Worm (Caenorhabditis elegans): ENCODE data around the gene fig-1.

fig-1 gene

DNA sequence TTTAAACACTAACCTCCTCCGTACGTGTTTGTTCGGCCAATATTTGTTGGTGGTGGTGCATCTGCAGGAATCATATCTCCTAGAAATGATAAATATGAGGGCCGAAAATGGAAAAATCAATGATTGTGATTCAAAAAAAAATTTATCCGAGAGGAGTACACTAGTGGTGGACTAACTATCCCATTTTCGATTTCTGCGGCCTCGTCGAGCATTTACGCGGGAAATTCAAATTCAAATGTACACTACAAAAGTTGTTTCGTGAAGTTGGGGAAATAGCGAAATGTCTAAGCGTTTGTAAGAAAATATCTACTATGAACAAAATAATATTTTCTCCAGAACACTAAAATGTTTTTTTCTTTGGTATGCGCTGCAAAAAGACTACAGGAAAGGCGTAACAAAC, 48.3 kb upstream of the fig-1 start (continued):
- TF ChIP-seq lir-3 (tag; optimal IDR thresholded peaks at IDR 0.05) (no peak), F10B5.3 (tag; optimal IDR thresholded peaks at IDR 0.05) (no peak), madf-9 (GFP tag; conservative IDR thresholded peaks at IDR 0.05) (0 out of 2 replicates have a peak, but pooled peaks have one; percentile 17), spr-3 (GFP tag; optimal IDR thresholded peaks at IDR 0.05) (no peak), Y105C5A.15 (GFP tag; IDR thresholded peaks at IDR 0.05) (no peak), nhr-11 (tag; optimal IDR thresholded peaks at IDR 0.05) (no peak), hlh-11 (tag; optimal IDR thresholded peaks at IDR 0.05) (peak; percentile 2), ZK546.5 (tag; optimal IDR thresholded peaks at IDR 0.05) (no peak), daf-8 (GFP tag; IDR thresholded peaks at IDR 0.05) (no peak), daf-12 (tag; optimal IDR thresholded peaks at IDR 0.05) (no peak), ceh-32 (tag; optimal IDR thresholded peaks at IDR 0.05; ENCODE audit: poor library complexity) (no peak), dmd-8 (GFP tag; IDR thresholded peaks at IDR 0.05) (no peak), duxl-1 (tag; optimal IDR thresholded peaks at IDR 0.05; ENCODE audit: poor library complexity) (peak; percentile 68), saeg-2 (GFP tag; IDR thresholded peaks at IDR 0.05) (no peak)

DNA sequence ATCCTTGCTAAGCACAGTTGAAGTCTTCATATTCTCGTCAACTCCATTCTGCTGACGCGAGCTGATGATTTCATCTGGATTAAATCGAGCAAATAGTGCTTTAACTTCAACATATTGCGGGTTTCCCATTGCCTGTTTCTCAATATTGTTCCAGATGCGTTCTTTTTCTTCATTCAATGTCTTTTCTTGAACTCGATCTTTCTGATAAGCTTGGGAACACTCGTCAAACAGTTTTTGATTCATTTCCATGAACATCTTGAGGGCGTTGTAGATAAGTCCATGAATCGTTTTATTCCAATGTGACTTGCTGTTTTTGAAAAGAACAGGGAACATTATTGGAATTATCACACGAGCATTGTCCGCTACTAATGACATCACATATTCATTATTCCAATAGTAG, 46.7 kb upstream of the fig-1 start:
- TF ChIP-seq nhr-42 (GFP tag; IDR thresholded peaks at IDR 0.05), result no peak
- no peak for TF ChIP-seq lin-15B (tag; optimal IDR thresholded peaks at IDR 0.05)
- no peak for TF ChIP-seq lin-29 (GFP tag; IDR thresholded peaks at IDR 0.05)
- TF ChIP-seq mep-1 (tag; optimal IDR thresholded peaks at IDR 0.05), result no peak
- no peak for TF ChIP-seq tag-97 (GFP tag; IDR thresholded peaks at IDR 0.05)
- peak in 1 of 2 experiments; percentile 60 for TF ChIP-seq unc-62 (GFP tag; optimal IDR thresholded peaks at IDR 0.05 in 1 of 2)
- no peak for TF ChIP-seq unc-62 (tag; optimal IDR thresholded peaks at IDR 0.05)
- TF ChIP-seq nhr-6 (tag; optimal IDR thresholded peaks at IDR 0.05), result no peak
- TF ChIP-seq aha-1 (tag), result peak; percentile 92
- no peak for TF ChIP-seq dpl-1 (GFP tag; optimal IDR thresholded peaks at IDR 0.05)
- no peak for TF ChIP-seq tra-1 (GFP tag; IDR thresholded peaks at IDR 0.05)
- TF ChIP-seq php-3 (GFP tag; IDR thresholded peaks at IDR 0.05), result no peak
- TF ChIP-seq snpc-1.2 (GFP tag; IDR thresholded peaks at IDR 0.05), result no peak
- no peak for TF ChIP-seq arid-1 (GFP tag; conservative IDR thresholded peaks at IDR 0.05)
- no peak for TF ChIP-seq nhr-102 (tag; optimal IDR thresholded peaks at IDR 0.05)
- TF ChIP-seq vab-7 (GFP tag; IDR thresholded peaks at IDR 0.05), result no peak
- no peak for TF ChIP-seq lin-1 (GFP tag; IDR thresholded peaks at IDR 0.05)
- no peak for TF ChIP-seq nhr-237 (tag; optimal IDR thresholded peaks at IDR 0.05)
- no peak for TF ChIP-seq nhr-10 (tag; optimal IDR thresholded peaks at IDR 0.05)

DNA sequence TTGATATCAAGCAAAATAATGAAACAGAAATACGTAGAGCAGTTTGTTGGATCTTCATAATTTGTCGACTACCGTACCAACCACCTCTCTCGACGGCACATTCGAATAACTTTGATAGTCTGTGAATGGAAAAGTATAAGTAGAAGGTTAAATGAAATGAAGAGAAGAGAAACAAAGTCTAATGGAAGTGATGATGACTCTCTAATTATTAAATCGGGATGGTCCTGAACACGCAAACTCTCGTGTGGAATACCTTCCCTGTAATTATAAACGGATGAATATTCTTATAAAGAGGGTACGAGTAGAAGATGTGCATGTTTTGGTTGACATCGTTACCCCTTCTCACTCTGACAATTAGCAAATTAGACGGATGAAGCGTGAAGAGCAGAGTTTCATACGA, 41.8 kb upstream of the fig-1 start, which contains the start of the genes C13G3.12 and hot-6:
TSS of gene C13G3.12 (minus strand) at position 101 of the 400 bp plus-strand sequence.
TSS of gene hot-6 (minus strand) at position 121 of the 400 bp plus-strand sequence.
- peak; percentile 86 for TF ChIP-seq aha-1 (tag)
- no peak for TF ChIP-seq snpc-1.2 (GFP tag; IDR thresholded peaks at IDR 0.05)

DNA sequence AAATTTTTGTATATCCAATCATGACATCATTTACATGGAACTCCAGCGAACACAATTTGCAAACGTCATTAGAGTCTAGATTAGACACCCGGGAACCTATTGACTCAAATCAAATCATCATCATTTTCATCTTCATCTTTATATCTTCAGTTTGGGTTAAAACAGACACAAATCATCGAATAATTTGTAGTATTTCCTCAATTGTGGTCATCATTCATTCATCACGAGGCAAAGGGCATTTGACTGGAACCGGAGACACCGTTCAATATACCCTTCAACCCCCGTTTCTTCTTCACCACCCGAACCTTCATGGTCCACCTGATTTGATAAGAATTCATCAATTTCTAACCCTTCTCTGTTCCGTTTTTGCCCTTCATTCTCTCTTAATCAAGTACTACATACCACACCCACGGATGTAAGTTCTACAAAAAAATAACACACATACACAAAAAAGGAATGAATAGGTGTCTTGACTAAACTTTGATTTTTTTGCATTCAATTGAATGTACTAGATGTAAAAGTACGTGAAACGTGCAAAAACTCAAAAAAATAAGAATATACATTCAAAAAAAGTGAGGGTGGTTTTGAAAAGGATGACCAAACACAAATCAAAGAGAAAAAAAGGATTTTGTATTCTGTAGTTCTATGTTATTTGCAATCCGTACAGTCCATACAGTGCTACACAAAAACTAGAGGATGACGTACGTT, 36.0 kb upstream of the fig-1 start:
- peak; percentile 69 for TF ChIP-seq nhr-28 (tag; optimal IDR thresholded peaks at IDR 0.05)
- no peak for TF ChIP-seq snpc-4 (tag; optimal IDR thresholded peaks at IDR 0.05)

DNA sequence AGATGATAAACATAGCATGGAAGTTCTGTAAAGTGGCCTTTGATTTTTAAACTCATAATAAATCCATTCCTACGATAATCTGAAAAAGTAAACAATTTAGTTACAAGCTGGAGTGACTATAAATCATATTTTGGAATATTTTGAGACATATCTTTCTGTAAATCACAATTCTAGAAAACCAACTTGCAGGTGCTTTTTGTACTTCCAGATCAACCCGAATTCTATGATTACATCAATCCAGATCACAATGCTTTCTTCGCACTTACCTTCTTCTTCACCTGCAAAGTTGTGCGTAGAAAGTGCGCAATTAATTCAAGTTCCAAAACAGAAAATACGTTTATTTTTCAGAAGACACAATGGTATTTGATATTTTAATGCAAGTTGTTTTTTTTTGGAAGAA, 33.7 kb upstream of the fig-1 start:
- TF ChIP-seq lin-38 (GFP tag; IDR thresholded peaks at IDR 0.05), result no peak
- no peak for TF ChIP-seq hif-1 (tag; optimal IDR thresholded peaks at IDR 0.05)
- TF ChIP-seq snpc-4 (tag; optimal IDR thresholded peaks at IDR 0.05), result no peak
- no peak for TF ChIP-seq lir-3 (tag; optimal IDR thresholded peaks at IDR 0.05)
- TF ChIP-seq T26A8.4 (GFP tag; IDR thresholded peaks at IDR 0.05), result no peak
- no peak for TF ChIP-seq Y75B8A.6 (GFP tag; IDR thresholded peaks at IDR 0.05)
- TF ChIP-seq egl-27 (tag; optimal IDR thresholded peaks at IDR 0.05), result no peak
- TF ChIP-seq F49E8.2 (tag; optimal IDR thresholded peaks at IDR 0.05; ENCODE audit: borderline replicate concordance), result no peak
- no peak for TF ChIP-seq F37D6.2 (tag; optimal IDR thresholded peaks at IDR 0.05)
- TF ChIP-seq nhr-102 (tag; optimal IDR thresholded peaks at IDR 0.05), result no peak
- no peak for TF ChIP-seq daf-12 (tag; optimal IDR thresholded peaks at IDR 0.05)
- no peak for TF ChIP-seq ceh-82 (tag; optimal IDR thresholded peaks at IDR 0.05)
- no peak for TF ChIP-seq mxl-3 (GFP tag; optimal IDR thresholded peaks at IDR 0.05)
- no peak for TF ChIP-seq saeg-2 (GFP tag; IDR thresholded peaks at IDR 0.05)
- TF ChIP-seq zip-11 (GFP tag; IDR thresholded peaks at IDR 0.05), result no peak
- no peak for TF ChIP-seq daf-19 (GFP tag; conservative IDR thresholded peaks at IDR 0.05)

Measured in whole organism, L4 larva.